Worm (Caenorhabditis elegans) whole organism, L1 larva: Measurements from ENCODE around the gene Y46E12A.3.
A peak's percentile ranks its signal among the peaks of the same experiment; 100 is the strongest.

ENCODE experiments used
- C04F5.9 ChIP-seq: sonication (generic microtip); optimal IDR thresholded peaks from 2 replicates; lab custom pipeline; 2016; ENCODE audit warnings: missing genetic modification characterization, missing compliant biosample characterization
- C16A3.4 ChIP-seq: fragments of 150-350 bp; optimal IDR thresholded peaks from 2 replicates; lab custom pipeline; 2014; ENCODE audit warnings: missing biosample characterization, missing genetic modification characterization
- Y116A8C.19 ChIP-seq: sonication (generic microtip); optimal IDR thresholded peaks from 2 replicates; lab custom pipeline; 2016; ENCODE audit warnings: missing compliant biosample characterization, missing genetic modification characterization, borderline replicate concordance
- alr-1 ChIP-seq: fragments of 200-800 bp; sonication (Bioruptor generic); optimal IDR thresholded peaks from 2 replicates; lab custom pipeline; 2018; ENCODE audit warnings: borderline replicate concordance, mild to moderate bottlenecking, missing genetic modification characterization, missing compliant biosample characterization
- ceh-63 ChIP-seq: fragments of 200-800 bp; sonication (Bioruptor generic); optimal IDR thresholded peaks from 2 replicates; lab custom pipeline; 2018; ENCODE audit warnings: mild to moderate bottlenecking, missing genetic modification characterization, missing compliant biosample characterization
- ceh-88 ChIP-seq: fragments of 200-800 bp; sonication (Bioruptor generic); IDR thresholded peaks from 2 replicates; pipeline ENCODE4 v1.3.6; 2022; ENCODE audit warnings: missing genetic modification characterization, missing compliant biosample characterization
- ceh-90 ChIP-seq: sonication (generic microtip); optimal IDR thresholded peaks from 2 replicates; lab custom pipeline; 2016; ENCODE audit warnings: missing genetic modification characterization, missing compliant biosample characterization
- dpl-1 ChIP-seq, 3 experiments: fragments of 150-350 bp in 2 of 3; sonication (generic microtip) in 1 of 3; optimal IDR thresholded peaks; 2 replicates each; lab custom pipeline; 2014 to 2017; ENCODE audit warnings: missing biosample characterization in 3 of 3, missing genetic modification characterization in 3 of 3, missing genetic modification reagents in 3 of 3
- efl-1 ChIP-seq, 4 experiments: fragments of 150-350 bp; optimal IDR thresholded peaks in 3 of 4; peaks in 1 of 4; 1 replicate in 1 of 4; 2 replicates in 3 of 4; lab custom pipeline; 2014; ENCODE audit warnings: missing biosample characterization in 2 of 4, missing genetic modification characterization in 2 of 4, missing genetic modification reagents in 2 of 4
- egl-13 ChIP-seq: sonication (generic microtip); optimal IDR thresholded peaks from 2 replicates; lab custom pipeline; 2016; ENCODE audit warnings: missing genotype, missing genetic modification reagents, missing genetic modification characterization, missing compliant biosample characterization
- elt-3 ChIP-seq, 6 experiments: fragments of 150-350 bp in 1 of 6; sonication (generic microtip); optimal IDR thresholded peaks; 2 replicates each; lab custom pipeline; 2017 to 2018; ENCODE audit warnings: missing biosample characterization in 6 of 6, missing genetic modification characterization in 6 of 6, inconsistent platforms in 1 of 6
- fkh-10 ChIP-seq: sonication (generic microtip); optimal IDR thresholded peaks from 2 replicates; lab custom pipeline; 2017; ENCODE audit warnings: missing biosample characterization, missing genetic modification reagents, missing genetic modification characterization
- fkh-4 ChIP-seq: sonication (generic microtip); optimal IDR thresholded peaks from 2 replicates; lab custom pipeline; 2016; ENCODE audit warnings: missing compliant biosample characterization, missing genetic modification characterization, borderline replicate concordance
- fkh-8 ChIP-seq: sonication (generic microtip); optimal IDR thresholded peaks from 2 replicates; lab custom pipeline; 2016; ENCODE audit warnings: mild to moderate bottlenecking, missing genetic modification characterization, missing compliant biosample characterization
- hlh-4 ChIP-seq: sonication (generic microtip); optimal IDR thresholded peaks from 2 replicates; lab custom pipeline; 2016; ENCODE audit warnings: mild to moderate bottlenecking, missing genetic modification characterization, missing compliant biosample characterization
- isw-1 ChIP-seq: fragments of 200-800 bp; sonication (Bioruptor generic); IDR thresholded peaks from 2 replicates; pipeline ENCODE4 v1.3.6; 2022; ENCODE audit warnings: missing genetic modification characterization, missing compliant biosample characterization
- jun-1 ChIP-seq: fragments of 150-350 bp; optimal IDR thresholded peaks from 2 replicates; lab custom pipeline; 2014; ENCODE audit warnings: missing biosample characterization, missing genetic modification reagents, missing genetic modification characterization
- lin-14 ChIP-seq: fragments of 200-800 bp; sonication (Bioruptor generic); optimal IDR thresholded peaks from 2 replicates; lab custom pipeline; 2018; ENCODE audit warnings: mild to moderate bottlenecking, missing genetic modification characterization, moderate library complexity, missing compliant biosample characterization
- lin-15B ChIP-seq: fragments of 150-350 bp; sonication (generic microtip); optimal IDR thresholded peaks from 3 replicates; lab custom pipeline; 2014; ENCODE audit warnings: missing biosample characterization, missing genetic modification characterization
- lin-35 ChIP-seq, 2 experiments: fragments of 150-350 bp; optimal IDR thresholded peaks; 2 replicates each; lab custom pipeline; 2014; ENCODE audit warnings: missing biosample characterization in 2 of 2, missing genetic modification characterization in 2 of 2, missing genetic modification reagents in 2 of 2
- lin-39 ChIP-seq: fragments of 150-350 bp; optimal IDR thresholded peaks from 2 replicates; lab custom pipeline; 2014; ENCODE audit warnings: missing biosample characterization, missing genetic modification reagents, missing genetic modification characterization
- lir-3 ChIP-seq: sonication (generic microtip); optimal IDR thresholded peaks from 2 replicates; lab custom pipeline; 2016; ENCODE audit warnings: mild to moderate bottlenecking, missing genetic modification characterization, moderate library complexity, missing compliant biosample characterization; ENCODE audit not compliant: poor library complexity
- mab-9 ChIP-seq: fragments of 200-800 bp; sonication (Bioruptor generic); IDR thresholded peaks from 2 replicates; pipeline ENCODE4 v1.3.6; 2022; ENCODE audit warnings: missing genetic modification reagents, missing genetic modification characterization, missing compliant biosample characterization
- mep-1 ChIP-seq: fragments of 150-350 bp; optimal IDR thresholded peaks from 2 replicates; lab custom pipeline; 2014; ENCODE audit warnings: missing biosample characterization, missing genetic modification characterization
- nhr-11 ChIP-seq: fragments of 150-350 bp; optimal IDR thresholded peaks from 2 replicates; lab custom pipeline; 2014; ENCODE audit warnings: missing biosample characterization, missing genetic modification characterization
- nhr-19 ChIP-seq: fragments of 200-800 bp; sonication (Bioruptor generic); conservative IDR thresholded peaks from 2 replicates; pipeline ENCODE4 v1.3.6; 2022; ENCODE audit warnings: missing genetic modification characterization, missing compliant biosample characterization
- nhr-20 ChIP-seq: sonication (generic microtip); optimal IDR thresholded peaks from 2 replicates; lab custom pipeline; 2016; ENCODE audit warnings: mild to moderate bottlenecking, missing genetic modification characterization, missing compliant biosample characterization
- nhr-47 ChIP-seq: sonication (generic microtip); optimal IDR thresholded peaks from 2 replicates; lab custom pipeline; 2016; ENCODE audit warnings: mild to moderate bottlenecking, missing genetic modification characterization, moderate library complexity, missing compliant biosample characterization
- nhr-71 ChIP-seq: sonication (generic microtip); optimal IDR thresholded peaks from 2 replicates; lab custom pipeline; 2016; ENCODE audit warnings: mild to moderate bottlenecking, missing genetic modification characterization, moderate library complexity, missing compliant biosample characterization
- nhr-85 ChIP-seq: sonication (generic microtip); peaks from one replicate; lab custom pipeline; 2016; ENCODE audit warnings: missing genetic modification characterization, inconsistent platforms, missing compliant biosample characterization
- nhr-90 ChIP-seq: sonication (generic microtip); optimal IDR thresholded peaks from 2 replicates; lab custom pipeline; 2016; ENCODE audit warnings: mild to moderate bottlenecking, missing genetic modification characterization, missing compliant biosample characterization; ENCODE audit not compliant: poor library complexity
- sox-4 ChIP-seq: sonication (generic microtip); optimal IDR thresholded peaks from 2 replicates; lab custom pipeline; 2016; ENCODE audit warnings: missing genetic modification characterization, missing compliant biosample characterization
- sptf-1 ChIP-seq: fragments of 150-350 bp; optimal IDR thresholded peaks from 2 replicates; lab custom pipeline; 2014; ENCODE audit warnings: missing biosample characterization, missing genetic modification characterization
- sup-37 ChIP-seq: fragments of 200-800 bp; sonication (Bioruptor generic); optimal IDR thresholded peaks from 2 replicates; lab custom pipeline; 2018; ENCODE audit warnings: mild to moderate bottlenecking, missing genetic modification characterization, missing compliant biosample characterization
- swsn-7 ChIP-seq: sonication (generic microtip); optimal IDR thresholded peaks from 2 replicates; lab custom pipeline; 2016; ENCODE audit warnings: missing genetic modification characterization, missing compliant biosample characterization
- tbx-2 ChIP-seq: sonication (generic microtip); optimal IDR thresholded peaks from 2 replicates; lab custom pipeline; 2016; ENCODE audit warnings: missing genetic modification characterization, missing compliant biosample characterization
- unc-62 ChIP-seq: fragments of 150-350 bp; optimal IDR thresholded peaks from 2 replicates; lab custom pipeline; 2014; ENCODE audit warnings: missing biosample characterization, missing genetic modification reagents, missing genetic modification characterization
- vab-15 ChIP-seq: sonication (generic microtip); optimal IDR thresholded peaks from 2 replicates; lab custom pipeline; 2017; ENCODE audit warnings: missing genotype, mild to moderate bottlenecking, missing genetic modification characterization, missing compliant biosample characterization
- zag-1 ChIP-seq: fragments of 150-350 bp; optimal IDR thresholded peaks from 2 replicates; lab custom pipeline; 2014; ENCODE audit warnings: missing biosample characterization, missing genetic modification characterization
- ztf-11 ChIP-seq, 2 experiments: sonication (generic microtip); optimal IDR thresholded peaks; 2 replicates each; lab custom pipeline; 2016 to 2017; ENCODE audit warnings: missing genetic modification characterization in 2 of 2, missing biosample characterization in 1 of 2, missing compliant biosample characterization in 1 of 2
- ztf-4 ChIP-seq: fragments of 150-350 bp; optimal IDR thresholded peaks from 2 replicates; lab custom pipeline; 2014; ENCODE audit warnings: missing biosample characterization, missing genetic modification characterization

Y46E12A.3 gene

DNA sequence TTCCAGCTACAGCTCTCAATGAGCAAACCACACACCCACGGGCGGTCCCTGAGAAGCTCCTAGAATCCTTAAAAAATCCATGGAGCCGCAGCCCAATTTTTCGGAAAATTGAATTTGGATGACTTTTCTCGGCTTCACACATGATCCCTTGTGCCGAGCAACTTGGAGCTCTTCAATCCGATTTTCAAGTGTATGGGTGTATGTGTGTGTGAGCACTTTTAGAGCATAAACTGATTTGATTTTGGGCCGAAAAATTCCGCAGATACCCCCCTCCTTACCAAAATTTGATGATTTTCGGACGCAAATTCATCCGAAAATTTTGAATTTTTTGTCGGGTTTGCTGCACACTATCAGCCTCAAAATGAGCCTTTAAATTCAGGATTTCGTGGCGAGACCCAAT lies 22.9 kb downstream of the Y46E12A.3 start:
- no peak for TF ChIP-seq ztf-4 (tag; lab: Kevin White, UChicago)
- TF ChIP-seq fkh-10 (GFP tag; lab: Kevin White, UChicago) = peak; percentile 87
- TF ChIP-seq nhr-71 (tag; lab: Kevin White, UChicago) = peak; percentile 3
- TF ChIP-seq lin-14 (GFP tag; lab: Kevin White, UChicago) = peak; percentile 62

DNA sequence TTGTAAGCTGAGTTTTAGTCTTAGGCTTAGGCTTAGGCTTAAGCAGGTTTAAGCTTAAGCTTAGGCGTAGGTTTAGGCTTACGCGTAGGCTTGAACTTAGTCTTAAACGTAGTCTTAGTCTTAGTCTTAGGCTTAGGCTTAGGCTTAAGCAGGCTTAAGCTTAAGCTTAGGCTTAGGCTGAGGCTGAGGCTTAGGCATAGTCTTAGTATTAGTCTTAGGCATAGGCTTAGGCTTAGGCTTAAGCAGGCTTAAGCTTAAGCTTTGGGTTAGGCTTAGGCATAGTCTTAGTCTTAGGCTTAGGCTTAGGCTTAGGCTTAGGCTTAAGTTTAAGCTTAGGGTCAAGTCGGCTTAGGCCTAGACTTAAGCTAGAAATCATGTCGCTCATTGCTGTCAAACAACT lies 35.9 kb downstream of the Y46E12A.3 start:
- TF ChIP-seq Y116A8C.19 (tag; lab: Kevin White, UChicago) (no peak), alr-1 (no peak), ceh-63 (no peak), hlh-4 (tag; lab: Kevin White, UChicago) (no peak), lin-39 (tag; lab: Kevin White, UChicago) (no peak), ztf-11 (tag; optimal IDR thresholded peaks at IDR 0.05; lab: Kevin White, UChicago) (no peak), jun-1 (tag; lab: Kevin White, UChicago) (no peak)

DNA sequence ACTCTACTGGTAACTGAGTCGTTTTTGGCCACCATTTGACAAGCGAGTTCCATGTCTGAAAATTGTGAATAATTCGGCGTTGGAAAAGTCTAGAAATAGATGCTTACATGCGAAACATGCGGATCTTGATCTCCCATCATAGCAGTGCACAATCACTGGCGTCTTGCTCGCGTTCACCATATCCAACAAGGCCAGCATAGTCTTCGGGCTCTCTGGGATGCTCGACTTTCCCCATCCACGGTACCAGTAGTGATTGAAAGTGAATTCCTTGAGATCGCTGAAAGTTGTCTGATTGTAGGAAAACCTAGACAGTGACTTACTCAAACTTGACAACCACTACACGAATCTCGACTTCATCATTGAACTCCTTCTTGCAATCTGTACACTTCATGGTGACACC lies 37.0 kb downstream of the Y46E12A.3 start:
- TF ChIP-seq lin-39 (tag; lab: Kevin White, UChicago) = no peak
- no peak for TF ChIP-seq nhr-47 (tag; lab: Kevin White, UChicago)
- no peak for TF ChIP-seq mep-1 (tag; lab: Kevin White, UChicago)
- TF ChIP-seq sptf-1 (tag; lab: Kevin White, UChicago) = no peak
- no peak for TF ChIP-seq ceh-88 (GFP tag; lab: Robert Waterston, UW)
- TF ChIP-seq elt-3 (tag; optimal IDR thresholded peaks at IDR 0.05; lab: Kevin White, UChicago) = no peak
- TF ChIP-seq nhr-85 (tag; lab: Kevin White, UChicago) = no peak
- TF ChIP-seq zag-1 = no peak
- TF ChIP-seq tbx-2 (tag; lab: Kevin White, UChicago) = no peak
- no peak for TF ChIP-seq nhr-90 (tag; lab: Kevin White, UChicago)
- TF ChIP-seq ceh-90 (tag; lab: Kevin White, UChicago) = no peak
- no peak for TF ChIP-seq egl-13 (tag; lab: Kevin White, UChicago)
- no peak for TF ChIP-seq Y116A8C.19 (tag; lab: Kevin White, UChicago)
- no peak for TF ChIP-seq nhr-11 (tag; lab: Kevin White, UChicago)

DNA sequence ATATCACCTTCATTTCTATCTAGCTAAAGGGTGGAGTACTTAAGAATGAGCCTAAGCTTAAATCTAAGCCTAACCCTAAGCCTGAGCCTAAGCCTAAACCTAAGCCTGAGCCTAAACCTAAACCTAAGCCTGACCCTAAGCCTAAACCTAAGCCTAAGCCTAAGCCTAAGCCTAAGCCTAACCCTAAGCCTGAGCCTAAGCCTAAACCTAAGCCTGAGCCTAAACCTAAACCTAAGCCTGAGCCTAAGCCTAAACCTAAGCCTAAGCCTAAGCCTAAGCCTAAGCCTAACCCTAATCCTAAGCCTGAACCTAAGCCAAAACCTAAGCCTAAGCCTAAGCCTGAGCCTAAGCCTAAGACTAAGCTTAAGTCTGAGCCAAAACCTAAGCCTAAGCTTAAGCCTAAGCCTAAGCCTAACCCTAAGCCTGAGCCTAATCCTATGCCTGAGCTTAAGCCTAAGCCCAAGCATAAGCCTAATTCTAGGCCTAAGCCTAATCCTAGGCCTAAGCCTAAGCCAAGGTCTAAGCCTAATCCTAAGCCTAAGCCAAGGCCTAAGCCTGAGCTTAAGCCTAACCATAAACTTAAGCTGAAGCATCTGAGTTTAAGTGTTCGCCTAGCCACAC lies 40.6 kb downstream of the Y46E12A.3 start:
- TF ChIP-seq sup-37 (GFP tag; lab: Kevin White, UChicago) = no peak
- TF ChIP-seq C16A3.4 (tag; lab: Kevin White, UChicago) = no peak
- no peak for TF ChIP-seq C04F5.9
- no peak for TF ChIP-seq alr-1
- TF ChIP-seq mab-9 = no peak
- TF ChIP-seq dpl-1 (GFP tag; optimal IDR thresholded peaks at IDR 0.05; lab: Kevin White, UChicago) = no peak
- no peak for TF ChIP-seq lir-3 (tag; lab: Kevin White, UChicago)
- no peak for TF ChIP-seq fkh-4 (tag; lab: Kevin White, UChicago)
- TF ChIP-seq nhr-11 (tag; lab: Kevin White, UChicago) = no peak

DNA sequence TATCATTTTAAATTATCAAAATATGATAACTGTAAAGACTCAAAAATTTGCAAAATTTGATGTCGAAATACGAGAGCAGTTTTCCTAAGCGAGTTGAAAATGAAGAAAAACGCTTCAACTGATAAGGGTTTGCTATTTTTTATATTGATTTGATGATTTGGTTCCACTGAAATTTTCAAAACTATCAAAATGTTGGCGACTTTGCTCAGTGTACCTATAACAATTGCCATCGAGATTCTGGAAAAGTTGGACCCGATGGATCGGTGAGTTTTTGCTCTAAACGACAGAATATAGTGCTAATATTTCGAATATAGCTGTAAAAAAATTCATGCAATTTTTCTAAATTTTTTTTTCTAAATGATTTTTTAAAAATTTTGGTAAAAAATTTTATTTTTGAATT lies 48.9 kb downstream of the Y46E12A.3 start, which contains the start of the genes fbxa-13 and Y22D7AR.2:
TSS of gene fbxa-13 (minus strand) at position 101 of the 400 bp plus-strand sequence.
TSS of gene Y22D7AR.2 (plus strand) at position 148 of the 400 bp plus-strand sequence.
- no peak for TF ChIP-seq vab-15 (tag; lab: Kevin White, UChicago)

DNA sequence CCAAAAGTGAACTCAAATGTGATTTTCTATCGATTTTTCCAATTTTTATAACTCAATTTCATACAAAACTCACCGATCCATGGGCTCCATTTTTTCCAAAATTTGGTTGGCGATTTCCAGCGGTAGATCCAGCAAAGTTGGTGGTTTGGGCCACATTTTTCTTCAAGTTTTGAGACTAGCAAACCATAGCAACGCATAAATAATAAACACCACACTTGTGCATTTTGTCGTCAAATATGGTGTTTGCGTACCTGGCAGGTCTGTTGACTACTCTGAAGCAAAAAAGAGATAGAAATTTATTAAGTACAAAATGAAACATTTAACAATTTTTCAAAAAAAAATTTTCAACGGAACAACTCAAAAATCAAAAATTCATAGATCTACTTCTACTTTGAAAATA lies 49.4 kb downstream of the Y46E12A.3 start:
- TF ChIP-seq sox-4 (tag; lab: Kevin White, UChicago) (no peak), nhr-85 (tag; lab: Kevin White, UChicago) (no peak), unc-62 (GFP tag; lab: Kevin White, UChicago) (no peak), nhr-11 (tag; lab: Kevin White, UChicago) (no peak), isw-1 (GFP tag; lab: Robert Waterston, UW) (no peak), ztf-4 (tag; lab: Kevin White, UChicago) (no peak), swsn-7 (peak; percentile 29), lin-35 (GFP tag; optimal IDR thresholded peaks at IDR 0.05; lab: Kevin White, UChicago) (peak in 1 of 2 experiments; percentile 40), lin-15B (tag; lab: Kevin White, UChicago) (no peak), elt-3 (tag; optimal IDR thresholded peaks at IDR 0.05; lab: Kevin White, UChicago) (no peak), sup-37 (GFP tag; lab: Kevin White, UChicago) (no peak), fkh-8 (no peak), nhr-19 (GFP tag; lab: Robert Waterston, UW) (no peak), dpl-1 (GFP tag; optimal IDR thresholded peaks at IDR 0.05; lab: Kevin White, UChicago) (peak in 2 of 3 experiments; percentile 34 to 45), nhr-20 (tag; lab: Kevin White, UChicago) (no peak), efl-1 (optimal IDR thresholded peaks at IDR 0.05; lab: Kevin White, UChicago) (peak; percentile 29 to 44), efl-1 (GFP tag; optimal IDR thresholded peaks at IDR 0.05 in 1 of 2; lab: Kevin White, UChicago) (peak; percentile 44 to 74)
